Fruit fly (Drosophila melanogaster) whole organism, embryonic: ENCODE measurements around the gene CG43331.

ENCODE experiments used
- CG12236 ChIP-seq: fragments of 200-800 bp; sonication (Bioruptor generic); optimal IDR thresholded peaks from 2 replicates; lab custom pipeline; 2016; ENCODE audit warnings: missing biosample characterization, missing genetic modification characterization
- CG13894 ChIP-seq: fragments of 200-800 bp; sonication (Bioruptor generic); optimal IDR thresholded peaks from 3 replicates; lab custom pipeline; 2018; ENCODE audit warnings: missing biosample characterization, mild to moderate bottlenecking, missing genetic modification characterization, moderate library complexity
- CG14014 ChIP-seq: fragments of 200-800 bp; sonication (Bioruptor generic); IDR thresholded peaks from 2 replicates; pipeline ENCODE4 v1.3.6; 2022; ENCODE audit warnings: missing biosample characterization, missing genetic modification characterization
- CG15011 ChIP-seq: fragments of 200-800 bp; sonication (Bioruptor generic); optimal IDR thresholded peaks from 3 replicates; lab custom pipeline; 2018; ENCODE audit warnings: missing biosample characterization, mild to moderate bottlenecking, missing genetic modification characterization
- CG17328 ChIP-seq: fragments of 200-800 bp; sonication (Bioruptor generic); IDR thresholded peaks from 2 replicates; pipeline ENCODE4 v1.3.6; 2022; ENCODE audit warnings: missing biosample characterization, missing genetic modification characterization
- CG17802 ChIP-seq: fragments of 200-800 bp; sonication (Bioruptor generic); optimal IDR thresholded peaks from 2 replicates; lab custom pipeline; 2018; ENCODE audit warnings: missing biosample characterization, mild to moderate bottlenecking, missing genetic modification characterization, moderate library complexity
- CG18476 ChIP-seq: fragments of 200-800 bp; sonication (Bioruptor generic); optimal IDR thresholded peaks from 2 replicates; lab custom pipeline; 2016; ENCODE audit warnings: missing biosample characterization, mild to moderate bottlenecking, missing genetic modification characterization
- CG2129 ChIP-seq: fragments of 200-800 bp; sonication (Bioruptor generic); IDR thresholded peaks from 2 replicates; pipeline ENCODE4 v1.3.6; 2022; ENCODE audit warnings: missing biosample characterization, missing genetic modification characterization; ENCODE audit not compliant: partially characterized antibody
- CG31365 ChIP-seq: fragments of 200-800 bp; sonication (Bioruptor generic); optimal IDR thresholded peaks from 2 replicates; lab custom pipeline; 2018; ENCODE audit warnings: missing biosample characterization, mild to moderate bottlenecking, missing genetic modification characterization
- CG43689 ChIP-seq: fragments of 200-800 bp; sonication (Bioruptor generic); IDR thresholded peaks from 2 replicates; pipeline ENCODE4 v1.3.6; 2022; ENCODE audit warnings: missing biosample characterization, missing genetic modification characterization
- CG6654 ChIP-seq: fragments of 200-800 bp; sonication (Bioruptor generic); optimal IDR thresholded peaks from 2 replicates; lab custom pipeline; 2017; ENCODE audit warnings: missing biosample characterization, mild to moderate bottlenecking, missing genetic modification characterization
- CG7745 ChIP-seq: fragments of 200-800 bp; sonication (Bioruptor generic); optimal IDR thresholded peaks from 2 replicates; lab custom pipeline; 2018; ENCODE audit warnings: missing biosample characterization, mild to moderate bottlenecking, missing genetic modification characterization, moderate library complexity
- CG8359 ChIP-seq: fragments of 200-800 bp; sonication (Bioruptor generic); optimal IDR thresholded peaks from 2 replicates; lab custom pipeline; 2017; ENCODE audit warnings: missing biosample characterization, mild to moderate bottlenecking, missing genetic modification characterization, borderline replicate concordance
- CG8765 ChIP-seq: fragments of 200-800 bp; sonication (Bioruptor generic); IDR thresholded peaks from 2 replicates; pipeline ENCODE4 v1.3.6; 2022; ENCODE audit warnings: missing biosample characterization, missing genetic modification characterization
- CG8944 ChIP-seq: fragments of 200-800 bp; sonication (Bioruptor generic); optimal IDR thresholded peaks from 3 replicates; lab custom pipeline; 2016; ENCODE audit warnings: missing biosample characterization, missing genetic modification characterization
- CG9727 ChIP-seq: fragments of 200-800 bp; sonication (Bioruptor generic); optimal IDR thresholded peaks from 3 replicates; lab custom pipeline; 2017; ENCODE audit warnings: missing biosample characterization, mild to moderate bottlenecking, missing genetic modification characterization
- CTCF ChIP-seq: fragments of 200-800 bp; sonication (Bioruptor generic); optimal IDR thresholded peaks from 2 replicates; lab custom pipeline; 2017; ENCODE audit warnings: missing biosample characterization, mild to moderate bottlenecking, missing genetic modification characterization, moderate library complexity
- CrebB ChIP-seq: fragments of 200-800 bp; sonication (Bioruptor generic); optimal IDR thresholded peaks from 3 replicates; lab custom pipeline; 2018; ENCODE audit warnings: missing biosample characterization, mild to moderate bottlenecking, missing genetic modification characterization
- D19B ChIP-seq: fragments of 200-800 bp; sonication (Bioruptor generic); optimal IDR thresholded peaks from 2 replicates; lab custom pipeline; 2017; ENCODE audit warnings: missing biosample characterization, mild to moderate bottlenecking, missing genetic modification characterization
- Dad ChIP-seq: fragments of 200-800 bp; sonication (Bioruptor generic); optimal IDR thresholded peaks from 3 replicates; lab custom pipeline; 2016; ENCODE audit warnings: missing biosample characterization, missing genetic modification characterization
- Gsc ChIP-seq: fragments of 200-800 bp; sonication (Bioruptor generic); IDR thresholded peaks from 2 replicates; pipeline ENCODE4 v1.3.6; 2022; ENCODE audit warnings: missing biosample characterization, missing genetic modification characterization
- Hand ChIP-seq: fragments of 200-800 bp; sonication (Bioruptor generic); optimal IDR thresholded peaks from 2 replicates; lab custom pipeline; 2017; ENCODE audit warnings: mild to moderate bottlenecking, missing biosample characterization, missing genetic modification reagents, missing genetic modification characterization
- Hr39 ChIP-seq: fragments of >200 bp; optimal IDR thresholded peaks from 2 replicates; lab custom pipeline; 2017
- Mrtf ChIP-seq: fragments of 200-800 bp; sonication (Bioruptor generic); IDR thresholded peaks from 3 replicates; pipeline ENCODE4 v1.3.6; 2022; ENCODE audit warnings: missing biosample characterization, missing genetic modification characterization
- Myb ChIP-seq: fragments of 200-800 bp; sonication (Bioruptor generic); optimal IDR thresholded peaks from 2 replicates; lab custom pipeline; 2016; ENCODE audit warnings: missing biosample characterization, missing genetic modification characterization
- Side ChIP-seq: fragments of 200-800 bp; sonication (Bioruptor generic); optimal IDR thresholded peaks from 2 replicates; lab custom pipeline; 2016; ENCODE audit warnings: missing biosample characterization, missing genetic modification characterization
- Sry-δ ChIP-seq: fragments of 200-800 bp; sonication (Bioruptor generic); optimal IDR thresholded peaks from 2 replicates; lab custom pipeline; 2016; ENCODE audit warnings: missing biosample characterization, missing genetic modification characterization
- Tbp ChIP-seq: fragments of >200 bp; optimal IDR thresholded peaks from 2 replicates; lab custom pipeline; 2018; ENCODE audit warnings: missing biosample characterization, missing genetic modification characterization
- Trl ChIP-seq, 3 experiments: fragments of >200 bp in 2 of 3; fragments of 200-800 bp in 1 of 3; sonication (Bioruptor generic) in 1 of 3; optimal IDR thresholded peaks; 2 replicates in 1 of 3; 3 replicates in 2 of 3; lab custom pipeline; 2016 to 2017; ENCODE audit warnings: missing biosample characterization in 1 of 3, missing genetic modification characterization in 1 of 3
- Xrp1 ChIP-seq: fragments of 200-800 bp; sonication (Bioruptor generic); IDR thresholded peaks from 2 replicates; pipeline ENCODE4 v1.3.6; 2022; ENCODE audit warnings: missing biosample characterization, missing genetic modification characterization
- aop ChIP-seq: fragments of 200-800 bp; sonication (Bioruptor generic); IDR thresholded peaks from 2 replicates; pipeline ENCODE4 v1.3.6; 2022; ENCODE audit warnings: missing biosample characterization, missing genetic modification characterization
- ap ChIP-seq: fragments of 200-800 bp; sonication (Bioruptor generic); IDR thresholded peaks from 2 replicates; pipeline ENCODE4 v1.3.6; 2022; ENCODE audit warnings: missing biosample characterization, missing genetic modification characterization
- bab2 ChIP-seq: fragments of 200-800 bp; sonication (Bioruptor generic); optimal IDR thresholded peaks from 2 replicates; lab custom pipeline; 2016; ENCODE audit warnings: missing biosample characterization, missing genetic modification characterization
- bigmax ChIP-seq: fragments of 200-800 bp; sonication (Bioruptor generic); optimal IDR thresholded peaks from 2 replicates; lab custom pipeline; 2018; ENCODE audit warnings: missing biosample characterization, mild to moderate bottlenecking, missing genetic modification characterization
- cad ChIP-seq: fragments of >200 bp; optimal IDR thresholded peaks from 2 replicates; lab custom pipeline; 2017; ENCODE audit warnings: missing biosample characterization, missing genetic modification characterization
- cas ChIP-seq: fragments of 200-800 bp; sonication (Bioruptor generic); IDR thresholded peaks from 2 replicates; pipeline ENCODE4 v1.3.6; 2022; ENCODE audit warnings: missing biosample characterization, missing genetic modification characterization
- croc ChIP-seq: fragments of 200-800 bp; sonication (Bioruptor generic); conservative IDR thresholded peaks from 3 replicates; pipeline ENCODE4 v1.3.6; 2022; ENCODE audit warnings: missing biosample characterization, missing genetic modification characterization
- ewg ChIP-seq: fragments of 200-800 bp; sonication (Bioruptor generic); optimal IDR thresholded peaks from 3 replicates; lab custom pipeline; 2017; ENCODE audit warnings: mild to moderate bottlenecking, missing biosample characterization, missing genetic modification reagents, missing genetic modification characterization
- eyg ChIP-seq: fragments of 200-800 bp; sonication (Bioruptor generic); optimal IDR thresholded peaks from 3 replicates; lab custom pipeline; 2016; ENCODE audit warnings: missing biosample characterization, missing genetic modification characterization
- insv ChIP-seq, 2 experiments: fragments of 200-800 bp; sonication (Bioruptor generic); optimal IDR thresholded peaks; 3 replicates each; lab custom pipeline; 2016 to 2018; ENCODE audit warnings: missing biosample characterization in 2 of 2, missing genetic modification characterization in 2 of 2
- inv ChIP-seq: fragments of 200-800 bp; sonication (Bioruptor generic); IDR thresholded peaks from 2 replicates; pipeline ENCODE4 v1.3.6; 2022; ENCODE audit warnings: missing biosample characterization, missing genetic modification characterization; ENCODE audit not compliant: partially characterized antibody
- kah ChIP-seq: fragments of 200-800 bp; sonication (Bioruptor generic); optimal IDR thresholded peaks from 2 replicates; lab custom pipeline; 2018; ENCODE audit warnings: missing biosample characterization, mild to moderate bottlenecking, missing genetic modification characterization
- lab ChIP-seq: fragments of 200-800 bp; sonication (Bioruptor generic); optimal IDR thresholded peaks from 3 replicates; lab custom pipeline; 2017; ENCODE audit warnings: missing biosample characterization, missing genetic modification characterization, mild to moderate bottlenecking, moderate library complexity, missing genetic modification reagents
- lbe ChIP-seq: fragments of 200-800 bp; sonication (Bioruptor generic); optimal IDR thresholded peaks from 2 replicates; lab custom pipeline; 2016; ENCODE audit warnings: missing biosample characterization, mild to moderate bottlenecking, missing genetic modification characterization
- mam ChIP-seq: fragments of 200-800 bp; sonication (Bioruptor generic); optimal IDR thresholded peaks from 3 replicates; lab custom pipeline; 2016; ENCODE audit warnings: missing biosample characterization, missing genetic modification characterization
- peb ChIP-seq: fragments of 200-800 bp; sonication (Bioruptor generic); IDR thresholded peaks from 2 replicates; pipeline ENCODE4 v1.3.6; 2022; ENCODE audit warnings: missing biosample characterization, missing genetic modification characterization
- sisA ChIP-seq: fragments of 200-800 bp; sonication (Bioruptor generic); IDR thresholded peaks from 2 replicates; pipeline ENCODE4 v1.3.6; 2022; ENCODE audit warnings: missing biosample characterization, missing genetic modification characterization
- slbo ChIP-seq: fragments of 200-800 bp; sonication (Bioruptor generic); IDR thresholded peaks from 2 replicates; pipeline ENCODE4 v1.3.6; 2022; ENCODE audit warnings: missing biosample characterization, missing genetic modification characterization
- toy ChIP-seq: fragments of 200-800 bp; sonication (Bioruptor generic); IDR thresholded peaks from 2 replicates; pipeline ENCODE4 v1.3.6; 2022; ENCODE audit warnings: missing biosample characterization, missing genetic modification characterization
- tup ChIP-seq: fragments of 200-800 bp; sonication (Bioruptor generic); optimal IDR thresholded peaks from 2 replicates; lab custom pipeline; 2016; ENCODE audit warnings: missing biosample characterization, mild to moderate bottlenecking, missing genetic modification characterization, moderate library complexity
- zen2 ChIP-seq: fragments of 200-800 bp; sonication (Bioruptor generic); IDR thresholded peaks from 3 replicates; pipeline ENCODE4 v1.3.6; 2022; ENCODE audit warnings: missing biosample characterization, missing genetic modification characterization; ENCODE audit not compliant: partially characterized antibody

CG43331 gene

DNA sequence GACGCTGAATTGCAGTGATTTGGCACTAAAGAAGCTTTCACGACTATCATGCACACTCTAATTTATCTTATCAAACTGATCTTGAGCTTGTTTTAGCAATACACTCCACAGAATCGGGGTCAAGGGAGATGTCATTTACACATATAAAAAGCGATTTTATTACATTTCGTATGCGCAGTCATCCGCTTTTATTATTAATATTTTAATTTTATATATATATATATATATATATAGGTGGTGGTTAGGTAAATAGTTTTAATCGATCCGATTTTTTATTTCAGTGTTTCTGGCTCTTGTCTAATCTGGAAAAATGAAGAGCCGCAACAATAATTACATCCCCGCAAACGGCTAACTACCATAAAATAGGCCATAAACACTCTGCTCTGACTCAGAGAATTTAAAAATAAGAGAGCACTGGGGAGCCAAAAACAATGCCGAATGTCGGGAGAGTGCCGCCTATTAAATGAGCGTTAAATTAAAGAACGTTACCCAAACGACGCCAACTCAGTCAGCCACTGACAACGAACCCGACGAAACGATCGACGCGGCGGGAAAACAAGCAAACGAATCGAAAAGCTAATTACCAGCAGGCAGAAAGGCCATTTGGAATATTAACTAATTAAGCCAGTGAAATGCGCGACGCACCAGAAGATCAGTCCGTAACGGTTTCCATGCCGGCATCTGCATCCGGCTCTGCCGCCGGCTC, 31.9 kb downstream of the CG43331 start (continued):
- TF ChIP-seq peb (GFP tag; lab: Robert Waterston, UW) (no peak), CG15011 (GFP tag; lab: Kevin White, UChicago) (peak; percentile 5), CG17328 (GFP tag; lab: Robert Waterston, UW) (no peak), slbo (GFP tag; lab: Robert Waterston, UW) (peak; percentile 85), ap (GFP tag; lab: Robert Waterston, UW) (0 out of 2 replicates have a peak, but pooled peaks have one; percentile 15), Trl (optimal IDR thresholded peaks at IDR 0.05; lab: Kevin White, UChicago) (peak; percentile 26 to 58), Trl (GFP tag; optimal IDR thresholded peaks at IDR 0.05; lab: Kevin White, UChicago) (no peak), Hand (GFP tag; lab: Kevin White, UChicago) (peak; percentile 42), CG7745 (no peak), sisA (GFP tag; lab: Robert Waterston, UW) (peak; percentile 10; the same call in 1 of the 2 replicates), Side (GFP tag; lab: Kevin White, UChicago) (no peak), CrebB (tag; lab: Kevin White, UChicago) (no peak), CG2129 (no peak), CG43689 (GFP tag; lab: Robert Waterston, UW) (no peak), CG8765 (GFP tag; lab: Robert Waterston, UW) (no peak), CG13894 (tag; lab: Kevin White, UChicago) (peak; percentile 27), CG8359 (peak; percentile 6), Dad (no peak), lab (GFP tag; lab: Kevin White, UChicago) (peak; percentile 84), zen2 (GFP tag; lab: Robert Waterston, UW) (no peak), kah (GFP tag; lab: Kevin White, UChicago) (no peak), CG14014 (GFP tag; lab: Robert Waterston, UW) (0 out of 2 replicates have a peak, but pooled peaks have one; percentile 30), CG31365 (tag; lab: Kevin White, UChicago) (no peak), eyg (GFP tag; lab: Kevin White, UChicago) (no peak), CG8944 (no peak), cas (GFP tag; lab: Robert Waterston, UW) (no peak), CG17802 (tag; lab: Kevin White, UChicago) (no peak), Sry-δ (GFP tag; lab: Kevin White, UChicago) (no peak), mam (no peak), Mrtf (GFP tag; lab: Robert Waterston, UW) (no peak), D19B (GFP tag; lab: Kevin White, UChicago) (peak; percentile 52), CTCF (no peak), lbe (GFP tag; lab: Kevin White, UChicago) (no peak), CG6654 (GFP tag; lab: Kevin White, UChicago) (no peak), CG18476 (GFP tag; lab: Kevin White, UChicago) (no peak), CG12236 (GFP tag; lab: Kevin White, UChicago) (no peak), CG9727 (peak; percentile 43), bab2 (GFP tag; lab: Kevin White, UChicago) (no peak), Xrp1 (GFP tag; lab: Robert Waterston, UW) (no peak), Gsc (no peak), aop (GFP tag; lab: Robert Waterston, UW) (no peak), ewg (GFP tag; lab: Kevin White, UChicago) (no peak), cad (GFP tag; lab: Kevin White, UChicago) (no peak), inv (GFP tag; lab: Robert Waterston, UW) (no peak), Tbp (GFP tag; lab: Kevin White, UChicago) (no peak), tup (GFP tag; lab: Kevin White, UChicago) (no peak), toy (GFP tag; lab: Robert Waterston, UW) (no peak), croc (GFP tag; lab: Robert Waterston, UW) (no peak), Hr39 (lab: Kevin White, UChicago) (no peak), insv (GFP tag; optimal IDR thresholded peaks at IDR 0.05; lab: Kevin White, UChicago) (no peak), bigmax (no peak), Myb (GFP tag; lab: Kevin White, UChicago) (no peak)
